Worm (Caenorhabditis elegans) whole organism, L4 larva: ENCODE results near the gene mrpl-12.

Source experiments
- ceh-28 ChIP-seq: fragments of 150-350 bp; optimal IDR thresholded peaks from 2 replicates; lab custom pipeline; 2014; ENCODE audit warnings: missing biosample characterization, missing genetic modification reagents, missing genetic modification characterization
- dve-1 ChIP-seq: sonication (generic microtip); optimal IDR thresholded peaks from 2 replicates; lab custom pipeline; 2017; ENCODE audit warnings: antibody characterized with exemption, mild to moderate bottlenecking, missing genetic modification characterization, missing compliant biosample characterization; ENCODE audit not compliant: insufficient read depth
- gei-8 ChIP-seq: fragments of 200-800 bp; sonication (Bioruptor generic); optimal IDR thresholded peaks from 2 replicates; lab custom pipeline; 2018; ENCODE audit warnings: mild to moderate bottlenecking, missing genetic modification characterization, missing compliant biosample characterization
- hlh-11 ChIP-seq: fragments of 200-800 bp; sonication (Bioruptor generic); optimal IDR thresholded peaks from 2 replicates; lab custom pipeline; 2018; ENCODE audit warnings: mild to moderate bottlenecking, missing genetic modification characterization, missing compliant biosample characterization
- hmg-1.1 ChIP-seq: fragments of 200-800 bp; sonication (Bioruptor generic); IDR thresholded peaks from 2 replicates; pipeline ENCODE4 v1.3.6; 2022; ENCODE audit warnings: missing genetic modification reagents, missing genetic modification characterization, missing compliant biosample characterization
- lin-29 ChIP-seq: fragments of 200-800 bp; sonication (Bioruptor generic); IDR thresholded peaks from 2 replicates; pipeline ENCODE4 v1.3.6; 2022; ENCODE audit warnings: missing genetic modification reagents, missing genetic modification characterization, missing compliant biosample characterization
- mep-1 ChIP-seq: fragments of 150-350 bp; sonication (generic microtip); optimal IDR thresholded peaks from 3 replicates; lab custom pipeline; 2014; ENCODE audit warnings: missing biosample characterization, missing genetic modification characterization
- nhr-25 ChIP-seq: sonication (generic microtip); optimal IDR thresholded peaks from 2 replicates; lab custom pipeline; 2017; ENCODE audit warnings: missing genetic modification characterization, mild to moderate bottlenecking, missing compliant biosample characterization, antibody characterized with exemption, moderate library complexity, borderline replicate concordance; ENCODE audit not compliant: insufficient read depth
- nhr-28 ChIP-seq: fragments of 150-350 bp; optimal IDR thresholded peaks from 2 replicates; lab custom pipeline; 2014; ENCODE audit warnings: missing biosample characterization, missing genetic modification characterization
- rbr-2 ChIP-seq: sonication (generic microtip); optimal IDR thresholded peaks from 2 replicates; lab custom pipeline; 2016; ENCODE audit warnings: missing genotype, missing genetic modification characterization, missing compliant biosample characterization
- saeg-2 ChIP-seq: fragments of 200-800 bp; sonication (Bioruptor generic); IDR thresholded peaks from 2 replicates; pipeline ENCODE4 v1.3.6; 2022; ENCODE audit warnings: missing genetic modification reagents, missing genetic modification characterization, missing compliant biosample characterization
- set-16 ChIP-seq: fragments of 200-800 bp; sonication (Bioruptor generic); IDR thresholded peaks from 2 replicates; pipeline ENCODE4 v1.3.6; 2022; ENCODE audit warnings: missing genetic modification reagents, missing genetic modification characterization, missing compliant biosample characterization
- snpc-4 ChIP-seq: fragments of 150-350 bp; optimal IDR thresholded peaks from 2 replicates; lab custom pipeline; 2014; ENCODE audit warnings: missing biosample characterization, missing genetic modification characterization
- unc-39 ChIP-seq: sonication (generic microtip); optimal IDR thresholded peaks from 2 replicates; lab custom pipeline; 2017; ENCODE audit warnings: missing biosample characterization, missing genetic modification characterization

The mrpl-12 gene

ce11 chrIII:10755480-10756066 lies 48.0 kb downstream of the mrpl-12 start, which contains the start of gene hpl-2:
TSS of gene hpl-2 (minus strand) at chrIII:10755530.
- no peak for TF ChIP-seq saeg-2 (GFP tag; lab: Robert Waterston, UW)
- no peak for TF ChIP-seq ceh-28 (tag; lab: Kevin White, UChicago)
- TF ChIP-seq nhr-25 (tag; lab: Kevin White, UChicago) = no peak
- TF ChIP-seq snpc-4 (tag; lab: Kevin White, UChicago) = no peak
- no peak for TF ChIP-seq lin-29 (GFP tag; lab: Robert Waterston, UW)
- no peak for TF ChIP-seq nhr-28
- TF ChIP-seq rbr-2 = no peak
- no peak for TF ChIP-seq mep-1 (tag; lab: Kevin White, UChicago)
- no peak for TF ChIP-seq dve-1
- no peak for TF ChIP-seq hlh-11 (tag; lab: Kevin White, UChicago)
- no peak for TF ChIP-seq hmg-1.1 (GFP tag; lab: Robert Waterston, UW)

DNA sequence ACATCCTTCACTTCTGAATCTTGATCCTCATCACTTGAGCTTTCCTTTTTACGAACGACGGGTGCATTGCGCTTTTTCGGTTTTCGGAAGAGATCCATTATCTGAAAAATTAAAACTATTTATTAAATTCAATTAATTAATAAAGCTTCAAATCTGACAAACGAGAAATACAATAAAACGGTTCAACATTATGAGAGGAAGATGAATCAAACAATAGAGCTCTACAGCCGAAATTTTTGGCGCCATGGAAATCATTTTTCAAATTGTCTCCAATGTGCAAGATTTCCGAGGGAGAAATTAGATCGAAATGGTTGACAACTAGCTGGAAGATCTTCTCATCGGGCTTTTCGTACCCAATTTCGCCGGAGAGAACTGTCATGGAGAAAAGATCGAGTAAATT lies 50.0 kb downstream of the mrpl-12 start, which contains the start of gene rnf-113:
Gene rnf-113, minus strand, starts transcription at position 101 of the 400 bp plus-strand sequence.
- TF ChIP-seq unc-39 (tag; lab: Kevin White, UChicago) = no peak
- no peak for TF ChIP-seq gei-8 (GFP tag; lab: Kevin White, UChicago)
- TF ChIP-seq set-16 (GFP tag; lab: Robert Waterston, UW) = no peak
